Worm (Caenorhabditis elegans) whole organism, L4 larva: ENCODE data around the gene clec-22.

Experiments
- lin-15B ChIP-seq: fragments of 150-350 bp; sonication (generic microtip); optimal IDR thresholded peaks from 3 replicates; lab custom pipeline; 2014; ENCODE audit warnings: missing biosample characterization, missing genetic modification characterization
- mxl-2 ChIP-seq: fragments of 200-800 bp; sonication (Bioruptor generic); conservative IDR thresholded peaks from 2 replicates; pipeline ENCODE4 v1.3.6; 2022; ENCODE audit warnings: missing genetic modification reagents, missing genetic modification characterization, missing compliant biosample characterization
- nhr-11 ChIP-seq: fragments of 150-350 bp; optimal IDR thresholded peaks from 2 replicates; lab custom pipeline; 2014; ENCODE audit warnings: missing biosample characterization, missing genetic modification characterization
- snpc-1.2 ChIP-seq: fragments of 200-800 bp; sonication (Bioruptor generic); IDR thresholded peaks from 2 replicates; pipeline ENCODE4 v1.3.6; 2022; ENCODE audit warnings: missing genetic modification reagents, missing genetic modification characterization, missing compliant biosample characterization

ce11 chrV:16857977-16858479 lies at the start of gene clec-22, which contains the start of gene clec-31:
- TF ChIP-seq lin-15B (tag; lab: Kevin White, UChicago), result no peak
- no peak for TF ChIP-seq snpc-1.2 (GFP tag; lab: Robert Waterston, UW)
- no peak for TF ChIP-seq nhr-11 (tag; lab: Kevin White, UChicago)
- no peak for TF ChIP-seq mxl-2
